Worm (Caenorhabditis elegans) whole organism, young adult: ENCODE measurements around the gene moa-1.
A peak's percentile ranks its signal among the peaks of the same experiment; 100 is the strongest.

ENCODE experiments used
- B0035.1 ChIP-seq: sonication (generic microtip); optimal IDR thresholded peaks from 2 replicates; lab custom pipeline; 2016; ENCODE audit warnings: missing genetic modification characterization, mild to moderate bottlenecking, missing compliant biosample characterization, missing genotype, missing genetic modification reagents
- C06A6.2 ChIP-seq: fragments of 200-800 bp; sonication (Bioruptor generic); conservative IDR thresholded peaks from 2 replicates; pipeline ENCODE4 v1.3.6; 2022; ENCODE audit warnings: missing genetic modification characterization, missing compliant biosample characterization
- C17E4.6 ChIP-seq: fragments of 200-800 bp; sonication (Bioruptor generic); IDR thresholded peaks from 2 replicates; pipeline ENCODE4 v1.3.6; 2022; ENCODE audit warnings: missing genetic modification reagents, missing genetic modification characterization, missing compliant biosample characterization
- F37B4.10 ChIP-seq: fragments of 200-800 bp; sonication (Bioruptor generic); IDR thresholded peaks from 2 replicates; pipeline ENCODE4 v1.3.6; 2022; ENCODE audit warnings: missing genetic modification characterization, missing compliant biosample characterization
- F49E8.2 ChIP-seq: sonication (generic microtip); optimal IDR thresholded peaks from 3 replicates; lab custom pipeline; 2017; ENCODE audit warnings: missing genetic modification characterization, mild to moderate bottlenecking, missing compliant biosample characterization, antibody characterized with exemption, moderate library complexity; ENCODE audit not compliant: insufficient read depth
- F52B5.7 ChIP-seq: sonication (generic microtip); optimal IDR thresholded peaks from 2 replicates; lab custom pipeline; 2016; ENCODE audit warnings: mild to moderate bottlenecking, missing genetic modification characterization, missing compliant biosample characterization
- T26A5.8 ChIP-seq: sonication (generic microtip); optimal IDR thresholded peaks from 2 replicates; lab custom pipeline; 2016; ENCODE audit warnings: missing genetic modification characterization, missing compliant biosample characterization
- Y53G8AR.9 ChIP-seq: fragments of 200-800 bp; sonication (Bioruptor generic); conservative IDR thresholded peaks from 2 replicates; pipeline ENCODE4 v1.3.6; 2022; ENCODE audit warnings: missing genetic modification reagents, missing genetic modification characterization, missing compliant biosample characterization
- ZK185.1 ChIP-seq: sonication (generic microtip); optimal IDR thresholded peaks from 2 replicates; lab custom pipeline; 2016; ENCODE audit warnings: mild to moderate bottlenecking, missing genetic modification characterization, missing compliant biosample characterization; ENCODE audit not compliant: poor library complexity, severe bottlenecking
- atf-7 ChIP-seq: sonication (generic microtip); optimal IDR thresholded peaks from 2 replicates; lab custom pipeline; 2017; ENCODE audit warnings: mild to moderate bottlenecking, missing genetic modification characterization, missing compliant biosample characterization
- athp-1 ChIP-seq: sonication (generic microtip); optimal IDR thresholded peaks from 2 replicates; lab custom pipeline; 2017; ENCODE audit warnings: mild to moderate bottlenecking, missing genetic modification characterization, missing compliant biosample characterization
- attf-5 ChIP-seq: fragments of 200-800 bp; sonication (Bioruptor generic); optimal IDR thresholded peaks from 2 replicates; lab custom pipeline; 2018; ENCODE audit warnings: mild to moderate bottlenecking, missing genetic modification characterization, missing compliant biosample characterization
- bed-2 ChIP-seq: fragments of 200-800 bp; sonication (Bioruptor generic); IDR thresholded peaks from 2 replicates; pipeline ENCODE4 v1.3.6; 2022; ENCODE audit warnings: missing genetic modification reagents, missing genetic modification characterization, missing compliant biosample characterization
- cebp-2 ChIP-seq: fragments of 200-800 bp; sonication (Bioruptor generic); IDR thresholded peaks from 2 replicates; pipeline ENCODE4 v1.3.6; 2022; ENCODE audit warnings: missing genetic modification characterization, missing compliant biosample characterization
- dpl-1 ChIP-seq: fragments of 150-350 bp; optimal IDR thresholded peaks from 2 replicates; lab custom pipeline; 2014; ENCODE audit warnings: missing biosample characterization, missing genetic modification reagents, missing genetic modification characterization
- egrh-3 ChIP-seq: fragments of 200-800 bp; sonication (Bioruptor generic); IDR thresholded peaks from 2 replicates; pipeline ENCODE4 v1.3.6; 2022; ENCODE audit warnings: missing genetic modification reagents, missing genetic modification characterization, missing compliant biosample characterization
- ekl-4 ChIP-seq: fragments of 200-800 bp; sonication (Bioruptor generic); IDR thresholded peaks from 2 replicates; pipeline ENCODE4 v1.3.6; 2022; ENCODE audit warnings: missing genetic modification reagents, missing genetic modification characterization, missing compliant biosample characterization
- fkh-3 ChIP-seq: sonication (generic microtip); optimal IDR thresholded peaks from 2 replicates; lab custom pipeline; 2016; ENCODE audit warnings: mild to moderate bottlenecking, missing genetic modification characterization, missing compliant biosample characterization
- gei-17 ChIP-seq: fragments of 200-800 bp; sonication (Bioruptor generic); optimal IDR thresholded peaks from 2 replicates; lab custom pipeline; 2018; ENCODE audit warnings: mild to moderate bottlenecking, missing genetic modification characterization, missing compliant biosample characterization
- him-1 ChIP-seq: sonication (generic microtip); optimal IDR thresholded peaks from 2 replicates; lab custom pipeline; 2016; ENCODE audit warnings: missing genotype, missing genetic modification reagents, missing genetic modification characterization, missing compliant biosample characterization
- hlh-12 ChIP-seq: sonication (generic microtip); optimal IDR thresholded peaks from 2 replicates; lab custom pipeline; 2016; ENCODE audit warnings: missing genetic modification characterization, missing compliant biosample characterization
- hlh-26 ChIP-seq: fragments of 200-800 bp; sonication (Bioruptor generic); conservative IDR thresholded peaks from 2 replicates; pipeline ENCODE4 v1.3.6; 2022; ENCODE audit warnings: missing genetic modification reagents, missing genetic modification characterization, missing compliant biosample characterization
- lin-26 ChIP-seq: fragments of 200-800 bp; sonication (Bioruptor generic); IDR thresholded peaks from 2 replicates; pipeline ENCODE4 v1.3.6; 2022; ENCODE audit warnings: missing genetic modification reagents, missing genetic modification characterization, missing compliant biosample characterization
- lin-40 ChIP-seq: sonication (generic microtip); optimal IDR thresholded peaks from 2 replicates; lab custom pipeline; 2016; ENCODE audit warnings: missing genetic modification characterization, mild to moderate bottlenecking, missing compliant biosample characterization, missing genotype, missing genetic modification reagents
- lsl-1 ChIP-seq: fragments of 200-800 bp; sonication (Bioruptor generic); optimal IDR thresholded peaks from 2 replicates; lab custom pipeline; 2018; ENCODE audit warnings: mild to moderate bottlenecking, missing genetic modification characterization, moderate library complexity, missing compliant biosample characterization
- madf-3 ChIP-seq: fragments of 200-800 bp; sonication (Bioruptor generic); IDR thresholded peaks from 2 replicates; pipeline ENCODE4 v1.3.6; 2022; ENCODE audit warnings: missing genetic modification reagents, missing genetic modification characterization, missing compliant biosample characterization
- madf-6 ChIP-seq: fragments of 200-800 bp; sonication (Bioruptor generic); IDR thresholded peaks from 2 replicates; pipeline ENCODE4 v1.3.6; 2022; ENCODE audit warnings: missing genetic modification reagents, missing genetic modification characterization, missing compliant biosample characterization
- nfyb-1 ChIP-seq: fragments of 200-800 bp; sonication (Bioruptor generic); IDR thresholded peaks from 2 replicates; pipeline ENCODE4 v1.3.6; 2022; ENCODE audit warnings: missing genetic modification reagents, missing genetic modification characterization, missing compliant biosample characterization
- nhr-80 ChIP-seq: sonication (generic microtip); optimal IDR thresholded peaks from 2 replicates; lab custom pipeline; 2016; ENCODE audit warnings: missing genetic modification characterization, missing compliant biosample characterization
- sea-2 ChIP-seq: fragments of 200-800 bp; sonication (Bioruptor generic); IDR thresholded peaks from 2 replicates; pipeline ENCODE4 v1.3.6; 2022; ENCODE audit warnings: missing genetic modification characterization, missing compliant biosample characterization
- somi-1 ChIP-seq: fragments of 200-800 bp; sonication (Bioruptor generic); optimal IDR thresholded peaks from 2 replicates; lab custom pipeline; 2018; ENCODE audit warnings: mild to moderate bottlenecking, missing genetic modification characterization, missing compliant biosample characterization
- tbx-9 ChIP-seq: sonication (generic microtip); optimal IDR thresholded peaks from 2 replicates; lab custom pipeline; 2016; ENCODE audit warnings: borderline replicate concordance, missing genetic modification characterization, inconsistent platforms, missing compliant biosample characterization
- zfh-2 ChIP-seq: fragments of 200-800 bp; sonication (Bioruptor generic); conservative IDR thresholded peaks from 2 replicates; pipeline ENCODE4 v1.3.6; 2022; ENCODE audit warnings: missing genetic modification reagents, missing genetic modification characterization, missing compliant biosample characterization
- zim-3 ChIP-seq: sonication (generic microtip); optimal IDR thresholded peaks from 2 replicates; lab custom pipeline; 2017; ENCODE audit warnings: mild to moderate bottlenecking, missing genetic modification characterization, moderate library complexity, missing compliant biosample characterization
- ztf-25 ChIP-seq: fragments of 200-800 bp; sonication (Bioruptor generic); IDR thresholded peaks from 2 replicates; pipeline ENCODE4 v1.3.6; 2022; ENCODE audit warnings: missing genetic modification reagents, missing genetic modification characterization, missing compliant biosample characterization

The moa-1 gene

DNA sequence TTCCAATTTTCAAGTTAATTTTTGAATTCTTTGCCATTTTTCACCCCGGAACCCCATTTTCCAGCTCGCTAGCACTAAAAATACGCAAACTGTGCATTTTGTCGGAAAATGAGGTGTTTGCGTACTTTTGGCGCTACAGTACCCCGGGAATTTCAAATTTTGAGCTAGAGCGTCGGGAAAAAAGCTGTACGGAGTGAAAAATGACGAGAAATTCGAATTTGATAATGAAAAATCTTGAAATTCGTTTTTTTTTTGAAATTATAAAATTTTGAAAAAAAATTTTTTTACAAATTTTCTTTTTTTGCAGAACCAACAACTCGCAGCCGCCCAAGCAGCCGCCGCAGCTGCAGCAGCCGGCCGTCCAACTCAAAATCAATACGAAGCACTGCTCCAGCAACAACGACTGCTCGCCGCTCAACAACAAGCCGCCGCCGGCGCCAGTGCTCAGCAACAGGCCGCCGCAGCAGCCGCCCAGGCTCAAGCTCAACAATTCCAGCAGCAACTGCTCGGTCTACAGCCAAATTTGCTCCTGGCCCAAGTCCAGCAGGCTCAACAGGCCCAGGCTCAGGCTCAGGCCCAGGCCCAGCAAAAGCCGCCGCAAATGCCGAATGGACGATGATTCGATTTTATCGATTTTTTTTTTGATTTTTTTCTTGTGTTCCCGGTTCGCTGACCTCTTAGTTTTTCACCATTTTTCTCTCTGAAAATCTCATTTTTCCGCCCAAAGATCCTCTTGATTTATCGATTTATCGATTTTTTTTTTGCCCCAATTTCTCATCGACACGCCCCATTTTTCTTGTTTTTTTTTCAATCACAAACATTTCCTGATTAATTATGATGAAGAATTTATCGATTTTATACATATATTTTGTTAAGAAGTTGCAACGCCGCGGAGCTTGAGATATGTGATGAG is 30.7 kb downstream of the moa-1 start:
- 0 out of 2 replicates have a peak, but pooled peaks have one; percentile 16 for TF ChIP-seq F37B4.10 (GFP tag; lab: Robert Waterston, UW)
- TF ChIP-seq fkh-3 (tag; lab: Kevin White, UChicago), result no peak
- TF ChIP-seq zfh-2 (GFP tag; lab: Robert Waterston, UW), result peak; percentile 95
- peak; percentile 89 for TF ChIP-seq egrh-3 (GFP tag; lab: Robert Waterston, UW)
- no peak for TF ChIP-seq athp-1 (tag; lab: Kevin White, UChicago)
- TF ChIP-seq bed-2 (GFP tag; lab: Robert Waterston, UW), result peak; percentile 66; the same call in 1 of the 2 replicates
- TF ChIP-seq cebp-2, result 0 out of 2 replicates have a peak, but pooled peaks have one; percentile 67
- TF ChIP-seq attf-5 (GFP tag; lab: Kevin White, UChicago), result peak; percentile 6

DNA sequence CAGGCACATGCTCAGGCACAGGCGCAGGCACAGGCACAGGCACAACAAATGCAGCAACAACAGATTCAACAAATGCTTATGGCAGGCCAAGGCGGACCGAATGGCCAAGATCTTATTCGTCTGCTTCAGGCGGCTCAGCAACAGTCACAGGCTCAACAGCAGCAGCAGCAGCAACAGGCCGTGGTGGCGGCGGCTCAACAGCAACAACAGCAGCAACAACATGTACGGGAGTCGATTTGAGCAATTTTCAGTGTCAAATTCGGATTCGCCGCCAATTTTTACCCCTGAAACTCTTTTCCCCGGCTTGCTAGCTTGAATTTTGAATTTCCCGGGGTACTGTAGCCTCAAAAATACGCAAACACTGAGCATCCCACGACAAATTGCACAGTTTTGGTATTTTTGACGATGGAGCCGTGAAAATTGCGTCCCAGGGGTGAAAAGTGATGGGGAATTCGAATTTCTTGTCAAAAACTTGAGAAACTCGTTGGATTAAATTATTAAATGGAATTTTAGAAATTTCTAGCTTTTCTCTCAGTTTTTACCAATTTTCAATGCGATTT is 31.7 kb downstream of the moa-1 start:
- peak; percentile 15 for TF ChIP-seq lsl-1 (GFP tag; lab: Kevin White, UChicago)
- TF ChIP-seq madf-6 (GFP tag; lab: Robert Waterston, UW), result no peak
- TF ChIP-seq ZK185.1 (tag; lab: Kevin White, UChicago), result no peak
- TF ChIP-seq egrh-3 (GFP tag; lab: Robert Waterston, UW), result peak; percentile 22; the same call in 1 of the 2 replicates
- peak; percentile 42 for TF ChIP-seq fkh-3 (tag; lab: Kevin White, UChicago)
- peak; percentile 69 for TF ChIP-seq zfh-2 (GFP tag; lab: Robert Waterston, UW)

DNA sequence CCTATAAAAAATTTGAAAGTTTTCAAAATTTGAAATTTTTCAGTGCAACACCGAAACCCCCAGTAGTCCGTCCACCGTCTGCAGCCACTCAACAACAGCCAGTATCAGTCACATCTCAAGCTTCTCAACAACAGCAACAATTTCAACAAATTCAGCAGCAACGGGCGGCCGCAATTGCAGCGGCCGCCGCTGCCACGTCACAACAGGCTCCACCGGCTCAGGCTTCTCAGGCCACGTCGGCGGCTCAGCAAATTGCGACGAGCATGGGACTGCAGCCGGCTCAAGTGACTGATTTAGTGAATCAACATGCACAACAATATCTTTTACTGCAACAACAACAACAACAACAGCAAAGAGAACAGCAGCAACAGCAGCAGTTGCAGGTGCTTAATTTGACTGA is 35.6 kb downstream of the moa-1 start:
- TF ChIP-seq zim-3 (no peak), egrh-3 (GFP tag; lab: Robert Waterston, UW) (peak; percentile 50; the same call in 1 of the 2 replicates), gei-17 (no peak), C17E4.6 (GFP tag; lab: Robert Waterston, UW) (no peak), attf-5 (GFP tag; lab: Kevin White, UChicago) (no peak), him-1 (tag; lab: Kevin White, UChicago) (no peak), F37B4.10 (GFP tag; lab: Robert Waterston, UW) (no peak), hlh-12 (tag; lab: Kevin White, UChicago) (no peak), C06A6.2 (GFP tag; lab: Robert Waterston, UW) (no peak), atf-7 (tag; lab: Kevin White, UChicago) (no peak), sea-2 (no peak), ZK185.1 (tag; lab: Kevin White, UChicago) (no peak), madf-3 (GFP tag; lab: Robert Waterston, UW) (no peak), tbx-9 (tag; lab: Kevin White, UChicago) (no peak), zfh-2 (GFP tag; lab: Robert Waterston, UW) (peak; percentile 74), ekl-4 (GFP tag; lab: Robert Waterston, UW) (no peak), ztf-25 (GFP tag; lab: Robert Waterston, UW) (no peak)

DNA sequence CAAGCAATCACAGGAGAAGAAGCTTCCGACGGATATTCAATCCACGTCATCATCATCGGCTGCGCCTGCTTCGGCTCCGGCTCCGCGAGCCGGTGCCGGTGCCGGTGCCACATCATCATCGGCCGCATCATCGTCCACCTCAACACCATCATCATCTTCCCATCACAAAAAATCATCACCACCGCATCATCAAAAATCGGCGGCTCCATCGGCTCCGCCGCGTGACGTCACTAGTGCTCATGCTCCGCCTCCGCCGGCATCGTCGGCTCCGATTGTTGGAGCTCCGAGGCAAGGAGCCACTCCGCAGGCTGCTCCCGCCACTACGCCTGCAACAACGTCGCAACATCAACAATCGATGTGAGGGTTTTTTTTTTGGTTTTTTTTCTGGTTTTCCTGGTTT is 37.7 kb downstream of the moa-1 start:
- TF ChIP-seq egrh-3 (GFP tag; lab: Robert Waterston, UW), result peak; percentile 72; the same call in 1 of the 2 replicates
- TF ChIP-seq zfh-2 (GFP tag; lab: Robert Waterston, UW), result peak; percentile 73
- TF ChIP-seq nfyb-1 (GFP tag; lab: Robert Waterston, UW), result peak; percentile 15; the same call in 1 of the 2 replicates
- no peak for TF ChIP-seq lin-40

DNA sequence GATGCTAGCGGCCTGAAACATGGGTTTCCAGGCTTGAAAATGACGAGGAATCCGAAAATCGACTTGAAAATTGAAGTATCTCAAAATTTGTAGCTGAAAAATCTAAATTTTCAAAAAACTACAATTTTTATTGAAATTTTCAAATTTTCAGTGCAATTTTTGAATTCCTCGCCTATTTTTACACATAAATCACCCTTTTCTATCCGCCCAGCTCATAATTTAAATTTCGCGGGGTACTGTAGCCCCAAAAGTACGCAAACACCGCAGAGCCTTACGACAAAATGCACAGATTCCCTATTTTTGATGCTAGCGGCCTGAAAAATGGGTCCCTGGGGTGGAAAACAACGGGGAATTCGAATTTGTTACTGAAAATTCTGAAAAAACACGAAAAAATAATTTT is 38.2 kb downstream of the moa-1 start:
- TF ChIP-seq lin-26 (GFP tag; lab: Robert Waterston, UW), result no peak
- TF ChIP-seq B0035.1, result no peak
- TF ChIP-seq F49E8.2, result no peak
- TF ChIP-seq nhr-80 (tag; lab: Kevin White, UChicago), result no peak
- TF ChIP-seq dpl-1 (GFP tag; lab: Kevin White, UChicago), result no peak
- TF ChIP-seq T26A5.8, result no peak
- no peak for TF ChIP-seq Y53G8AR.9 (GFP tag; lab: Robert Waterston, UW)
- no peak for TF ChIP-seq F52B5.7 (tag; lab: Kevin White, UChicago)
- TF ChIP-seq somi-1 (GFP tag; lab: Kevin White, UChicago), result no peak
- TF ChIP-seq hlh-26 (GFP tag; lab: Robert Waterston, UW), result no peak
- TF ChIP-seq lin-40, result no peak
